Worm (Caenorhabditis elegans): Measurements from ENCODE around the gene efr-3.

Gene efr-3

ce11 chrII:6349968-6350367 lies 29.0 kb upstream of the efr-3 start:
- TF ChIP-seq nhr-179 (tag; optimal IDR thresholded peaks at IDR 0.05) (no peak), aptf-2 (GFP tag; conservative IDR thresholded peaks at IDR 0.05) (no peak), K11D2.4 (GFP tag; IDR thresholded peaks at IDR 0.05) (no peak), lin-35 (GFP tag; optimal IDR thresholded peaks at IDR 0.05) (no peak)

ce11 chrII:6348360-6348759 lies 27.4 kb upstream of the efr-3 start:
- peak; percentile 73 for TF ChIP-seq atf-7 (tag; optimal IDR thresholded peaks at IDR 0.05)
- 0 out of 2 replicates have a peak, but pooled peaks have one; percentile 11 for TF ChIP-seq Y95B8A.8 (GFP tag; IDR thresholded peaks at IDR 0.05)
- peak; percentile 74 for TF ChIP-seq Y67H2A.10 (GFP tag; conservative IDR thresholded peaks at IDR 0.05)
- TF ChIP-seq madf-10 (tag; optimal IDR thresholded peaks at IDR 0.05), result peak; percentile 82
- TF ChIP-seq ceh-27 (GFP tag; optimal IDR thresholded peaks at IDR 0.05), result peak; percentile 87
- TF ChIP-seq ztf-3 (GFP tag; optimal IDR thresholded peaks at IDR 0.05), result no peak
- TF ChIP-seq chd-7 (tag; optimal IDR thresholded peaks at IDR 0.05), result peak; percentile 64
- TF ChIP-seq tlf-1 (GFP tag; optimal IDR thresholded peaks at IDR 0.05), result peak; percentile 64
- no peak for TF ChIP-seq lag-1 (GFP tag; IDR thresholded peaks at IDR 0.05)
- no peak for TF ChIP-seq fkh-3 (tag; optimal IDR thresholded peaks at IDR 0.05)
- no peak for TF ChIP-seq ztf-6 (GFP tag; IDR thresholded peaks at IDR 0.05)
- TF ChIP-seq hmg-20 (GFP tag; IDR thresholded peaks at IDR 0.05), result no peak
- no peak for TF ChIP-seq nhr-179 (tag; optimal IDR thresholded peaks at IDR 0.05)
- peak; percentile 75; the same call in 1 of the 2 replicates for TF ChIP-seq let-526 (GFP tag; IDR thresholded peaks at IDR 0.05)
- TF ChIP-seq madf-8 (GFP tag; conservative IDR thresholded peaks at IDR 0.05), result no peak
- peak; percentile 80 for TF ChIP-seq K11D2.4 (GFP tag; IDR thresholded peaks at IDR 0.05)
- peak; percentile 85 for TF ChIP-seq mcd-1 (GFP tag; IDR thresholded peaks at IDR 0.05)
- no peak; the same call in 1 of the 2 replicates for TF ChIP-seq ceh-100 (GFP tag; IDR thresholded peaks at IDR 0.05)
- no peak for TF ChIP-seq Y53F4B.3 (GFP tag; IDR thresholded peaks at IDR 0.05)
- no peak for TF ChIP-seq B0035.1 (tag; optimal IDR thresholded peaks at IDR 0.05)
- TF ChIP-seq T26A5.8 (tag; optimal IDR thresholded peaks at IDR 0.05), result no peak
- TF ChIP-seq rcor-1 (GFP tag; IDR thresholded peaks at IDR 0.05), result 0 out of 2 replicates have a peak, but pooled peaks have one; percentile 28
- no peak for TF ChIP-seq zim-3 (tag; optimal IDR thresholded peaks at IDR 0.05)
- TF ChIP-seq mes-4 (tag; optimal IDR thresholded peaks at IDR 0.05), result no peak
- peak; percentile 53 for TF ChIP-seq tbp1 (GFP tag; optimal IDR thresholded peaks at IDR 0.05)
- TF ChIP-seq sptf-2 (GFP tag; optimal IDR thresholded peaks at IDR 0.05), result no peak
- no peak for TF ChIP-seq dpl-1 (GFP tag; optimal IDR thresholded peaks at IDR 0.05)
- no peak for TF ChIP-seq mel-28 (tag; optimal IDR thresholded peaks at IDR 0.05; ENCODE audit: borderline replicate concordance)
- no peak for TF ChIP-seq snpc-1.3 (tag; optimal IDR thresholded peaks at IDR 0.05; ENCODE audit: insufficient read depth)
- TF ChIP-seq hmg-1.2 (GFP tag; IDR thresholded peaks at IDR 0.05), result peak; percentile 80
- TF ChIP-seq let-607 (tag; optimal IDR thresholded peaks at IDR 0.05), result peak in 1 of 2 experiments; percentile 71
- no peak for TF ChIP-seq tbx-9 (tag; optimal IDR thresholded peaks at IDR 0.05; ENCODE audit: borderline replicate concordance)
- TF ChIP-seq unc-62 (GFP tag; optimal IDR thresholded peaks at IDR 0.05), result peak; percentile 88
- peak; percentile 52 for TF ChIP-seq repo-1 (tag; optimal IDR thresholded peaks at IDR 0.05)
- TF ChIP-seq ets-4 (GFP tag; optimal IDR thresholded peaks at IDR 0.05), result peak; percentile 48
- TF ChIP-seq lir-1 (GFP tag; conservative IDR thresholded peaks at IDR 0.05), result peak; percentile 69; the same call in 1 of the 2 replicates
- TF ChIP-seq egl-44 (GFP tag; IDR thresholded peaks at IDR 0.05), result peak; percentile 81
- TF ChIP-seq sea-2 (GFP tag; IDR thresholded peaks at IDR 0.05), result no peak
- no peak for TF ChIP-seq cebp-2 (GFP tag; IDR thresholded peaks at IDR 0.05)
- no peak for TF ChIP-seq madf-6 (GFP tag; IDR thresholded peaks at IDR 0.05)
- TF ChIP-seq nfya-2 (GFP tag; IDR thresholded peaks at IDR 0.05), result no peak
- peak; percentile 13; the same call in 1 of the 2 replicates for TF ChIP-seq ceh-91 (GFP tag; IDR thresholded peaks at IDR 0.05)
- TF ChIP-seq ztf-25 (GFP tag; IDR thresholded peaks at IDR 0.05), result no peak
- TF ChIP-seq lin-35 (GFP tag; optimal IDR thresholded peaks at IDR 0.05), result peak in 1 of 3 experiments; percentile 80
- no peak for TF ChIP-seq him-1 (tag; optimal IDR thresholded peaks at IDR 0.05)
